Worm (Caenorhabditis elegans): Measurements from ENCODE around the gene nspg-10.

ce11 chrIV:4574051-4574450, 31.5 kb upstream of the nspg-10 start:
- no peak for TF ChIP-seq W03F9.2 (tag; optimal IDR thresholded peaks at IDR 0.05)
- no peak for TF ChIP-seq him-1 (tag; optimal IDR thresholded peaks at IDR 0.05)

Data from whole organism, L4/young adult.